Worm (Caenorhabditis elegans) whole organism, L1 larva: Measurements from ENCODE around the gene Y64H9A.2.

Experiments
- lin-13 ChIP-seq: fragments of 150-350 bp; optimal IDR thresholded peaks from 2 replicates; lab custom pipeline; 2014; ENCODE audit warnings: missing biosample characterization, missing genetic modification reagents, missing genetic modification characterization
- lin-39 ChIP-seq: fragments of 150-350 bp; optimal IDR thresholded peaks from 2 replicates; lab custom pipeline; 2014; ENCODE audit warnings: missing biosample characterization, missing genetic modification reagents, missing genetic modification characterization
- nhr-11 ChIP-seq: fragments of 150-350 bp; optimal IDR thresholded peaks from 2 replicates; lab custom pipeline; 2014; ENCODE audit warnings: missing biosample characterization, missing genetic modification characterization
- pqm-1 ChIP-seq: sonication (generic microtip); optimal IDR thresholded peaks from 3 replicates; lab custom pipeline; 2017; ENCODE audit warnings: missing biosample characterization, missing genetic modification characterization
- zag-1 ChIP-seq: fragments of 150-350 bp; optimal IDR thresholded peaks from 2 replicates; lab custom pipeline; 2014; ENCODE audit warnings: missing biosample characterization, missing genetic modification characterization
- ztf-11 ChIP-seq, 2 experiments: sonication (generic microtip); optimal IDR thresholded peaks; 2 replicates each; lab custom pipeline; 2016 to 2017; ENCODE audit warnings: missing genetic modification characterization in 2 of 2, missing biosample characterization in 1 of 2, missing compliant biosample characterization in 1 of 2
- ztf-4 ChIP-seq: fragments of 150-350 bp; optimal IDR thresholded peaks from 2 replicates; lab custom pipeline; 2014; ENCODE audit warnings: missing biosample characterization, missing genetic modification characterization

DNA sequence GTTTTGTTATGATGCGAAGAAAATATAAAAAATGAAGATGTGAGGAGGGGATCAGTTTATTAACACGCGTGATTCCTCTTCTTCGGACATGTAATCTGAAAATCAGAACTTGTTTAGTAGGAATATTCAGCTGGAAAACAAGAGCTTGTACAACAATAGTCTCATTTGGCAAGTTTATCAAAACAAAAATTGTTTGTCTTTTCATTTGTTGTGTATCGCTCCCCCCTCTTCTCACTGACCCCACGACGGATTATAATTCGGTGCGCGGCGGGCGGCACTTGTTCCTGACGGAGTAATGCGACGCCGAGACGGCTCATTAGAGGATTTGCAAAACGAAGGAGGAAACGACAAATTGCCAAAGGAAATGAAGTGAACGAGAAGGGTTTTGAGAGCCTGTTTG lies 9.9 kb upstream of the Y64H9A.2 start, which contains the start of gene ZC449.4:
- TF ChIP-seq lin-13 (GFP tag; lab: Kevin White, UChicago) (no peak), nhr-11 (no peak), zag-1 (tag; lab: Kevin White, UChicago) (no peak), ztf-4 (tag; lab: Kevin White, UChicago) (no peak), pqm-1 (tag; lab: Kevin White, UChicago) (no peak), ztf-11 (tag; optimal IDR thresholded peaks at IDR 0.05; lab: Kevin White, UChicago) (no peak), lin-39 (tag; lab: Kevin White, UChicago) (no peak)
